Fruit fly (Drosophila melanogaster) whole organism, embryonic: ENCODE measurements around the gene CG44261.

Experiments used
- Ada2b ChIP-seq: fragments of 200-800 bp; sonication (Bioruptor generic); IDR thresholded peaks from 2 replicates; pipeline ENCODE4 v1.3.6; 2022; ENCODE audit warnings: missing biosample characterization, missing genetic modification characterization
- Blimp-1 ChIP-seq: fragments of 200-800 bp; sonication (Bioruptor generic); optimal IDR thresholded peaks from 3 replicates; lab custom pipeline; 2018; ENCODE audit warnings: missing biosample characterization, missing genetic modification characterization, mild to moderate bottlenecking, moderate library complexity, missing genetic modification reagents
- CG11504 ChIP-seq: fragments of 200-800 bp; sonication (Bioruptor generic); optimal IDR thresholded peaks from 3 replicates; lab custom pipeline; 2019; ENCODE audit warnings: missing biosample characterization, mild to moderate bottlenecking, missing genetic modification characterization, moderate library complexity
- CG13624 ChIP-seq: fragments of 200-800 bp; sonication (Bioruptor generic); optimal IDR thresholded peaks from 2 replicates; lab custom pipeline; 2016; ENCODE audit warnings: missing biosample characterization, missing genetic modification characterization
- CG13775 ChIP-seq: fragments of 200-800 bp; sonication (Bioruptor generic); optimal IDR thresholded peaks from 3 replicates; lab custom pipeline; 2017; ENCODE audit warnings: missing biosample characterization, mild to moderate bottlenecking, missing genetic modification characterization
- CG14441 ChIP-seq: fragments of 200-800 bp; sonication (Bioruptor generic); IDR thresholded peaks from 2 replicates; pipeline ENCODE4 v1.3.6; 2022; ENCODE audit warnings: missing biosample characterization, missing genetic modification characterization
- CG1603 ChIP-seq: fragments of 200-800 bp; sonication (Bioruptor generic); optimal IDR thresholded peaks from 2 replicates; lab custom pipeline; 2019; ENCODE audit warnings: missing biosample characterization, mild to moderate bottlenecking, missing genetic modification characterization, moderate library complexity
- CG17359 ChIP-seq: fragments of 200-800 bp; sonication (Bioruptor generic); optimal IDR thresholded peaks from 3 replicates; lab custom pipeline; 2018; ENCODE audit warnings: missing biosample characterization, mild to moderate bottlenecking, missing genetic modification characterization, moderate library complexity
- CG17568 ChIP-seq: fragments of 200-800 bp; sonication (Bioruptor generic); optimal IDR thresholded peaks from 2 replicates; lab custom pipeline; 2018; ENCODE audit warnings: missing biosample characterization, mild to moderate bottlenecking, missing genetic modification characterization, moderate library complexity
- CG18476 ChIP-seq: fragments of 200-800 bp; sonication (Bioruptor generic); optimal IDR thresholded peaks from 2 replicates; lab custom pipeline; 2016; ENCODE audit warnings: missing biosample characterization, mild to moderate bottlenecking, missing genetic modification characterization
- CG2129 ChIP-seq: fragments of 200-800 bp; sonication (Bioruptor generic); IDR thresholded peaks from 2 replicates; pipeline ENCODE4 v1.3.6; 2022; ENCODE audit warnings: missing biosample characterization, missing genetic modification characterization; ENCODE audit not compliant: partially characterized antibody
- CG30431 ChIP-seq: fragments of 200-800 bp; sonication (Bioruptor generic); optimal IDR thresholded peaks from 2 replicates; lab custom pipeline; 2017; ENCODE audit warnings: missing biosample characterization, missing genetic modification characterization
- CG31365 ChIP-seq: fragments of 200-800 bp; sonication (Bioruptor generic); optimal IDR thresholded peaks from 2 replicates; lab custom pipeline; 2018; ENCODE audit warnings: missing biosample characterization, mild to moderate bottlenecking, missing genetic modification characterization
- CG33213 ChIP-seq: fragments of 200-800 bp; sonication (Bioruptor generic); optimal IDR thresholded peaks from 3 replicates; lab custom pipeline; 2016; ENCODE audit warnings: missing biosample characterization, missing genetic modification characterization
- CG33557 ChIP-seq: fragments of 200-800 bp; sonication (Bioruptor generic); optimal IDR thresholded peaks from 2 replicates; lab custom pipeline; 2019; ENCODE audit warnings: missing biosample characterization, mild to moderate bottlenecking, missing genetic modification characterization, moderate library complexity
- CG3407 ChIP-seq: fragments of 200-800 bp; sonication (Bioruptor generic); optimal IDR thresholded peaks from 2 replicates; lab custom pipeline; 2018; ENCODE audit warnings: missing biosample characterization, mild to moderate bottlenecking, missing genetic modification characterization
- CG3995 ChIP-seq: fragments of 200-800 bp; sonication (Bioruptor generic); optimal IDR thresholded peaks from 3 replicates; lab custom pipeline; 2016; ENCODE audit warnings: missing biosample characterization, missing genetic modification characterization
- CG4854 ChIP-seq: fragments of 200-800 bp; sonication (Bioruptor generic); optimal IDR thresholded peaks from 2 replicates; lab custom pipeline; 2016; ENCODE audit warnings: missing biosample characterization, missing genetic modification characterization, inconsistent platforms
- CG7745 ChIP-seq: fragments of 200-800 bp; sonication (Bioruptor generic); optimal IDR thresholded peaks from 2 replicates; lab custom pipeline; 2018; ENCODE audit warnings: missing biosample characterization, mild to moderate bottlenecking, missing genetic modification characterization, moderate library complexity
- CG9437 ChIP-seq: fragments of 200-800 bp; sonication (Bioruptor generic); optimal IDR thresholded peaks from 2 replicates; lab custom pipeline; 2018; ENCODE audit warnings: missing biosample characterization, mild to moderate bottlenecking, missing genetic modification characterization
- CrebB ChIP-seq: fragments of 200-800 bp; sonication (Bioruptor generic); optimal IDR thresholded peaks from 3 replicates; lab custom pipeline; 2018; ENCODE audit warnings: missing biosample characterization, mild to moderate bottlenecking, missing genetic modification characterization
- Dad ChIP-seq: fragments of 200-800 bp; sonication (Bioruptor generic); optimal IDR thresholded peaks from 3 replicates; lab custom pipeline; 2016; ENCODE audit warnings: missing biosample characterization, missing genetic modification characterization
- Dp ChIP-seq: fragments of 200-800 bp; sonication (Bioruptor generic); optimal IDR thresholded peaks from 2 replicates; lab custom pipeline; 2018; ENCODE audit warnings: missing biosample characterization, mild to moderate bottlenecking, missing genetic modification characterization, moderate library complexity
- E2f1 ChIP-seq: fragments of 200-800 bp; sonication (Bioruptor generic); IDR thresholded peaks from 2 replicates; pipeline ENCODE4 v1.3.6; 2022; ENCODE audit warnings: missing biosample characterization, missing genetic modification characterization
- ERR ChIP-seq: fragments of 200-800 bp; sonication (Bioruptor generic); optimal IDR thresholded peaks from 2 replicates; lab custom pipeline; 2016; ENCODE audit warnings: missing biosample characterization, missing genetic modification characterization
- Kr ChIP-seq: fragments of 200-800 bp; sonication (Bioruptor generic); optimal IDR thresholded peaks from 2 replicates; lab custom pipeline; 2017; ENCODE audit warnings: missing biosample characterization, mild to moderate bottlenecking, missing genetic modification characterization
- Lpt ChIP-seq: fragments of >200 bp; optimal IDR thresholded peaks from 2 replicates; lab custom pipeline; 2018; ENCODE audit warnings: missing biosample characterization, missing genetic modification characterization
- MBD-R2 ChIP-seq: fragments of 200-800 bp; sonication (Bioruptor generic); IDR thresholded peaks from 2 replicates; pipeline ENCODE4 v1.3.6; 2022; ENCODE audit warnings: missing biosample characterization, missing genetic modification characterization
- Max ChIP-seq: fragments of 200-800 bp; sonication (Bioruptor generic); optimal IDR thresholded peaks from 2 replicates; lab custom pipeline; 2016; ENCODE audit warnings: missing biosample characterization, mild to moderate bottlenecking, missing genetic modification characterization
- Nf-YA ChIP-seq: fragments of 200-800 bp; sonication (Bioruptor generic); IDR thresholded peaks from 2 replicates; pipeline ENCODE4 v1.3.6; 2022; ENCODE audit warnings: missing biosample characterization, missing genetic modification characterization
- Poxn ChIP-seq: fragments of 200-800 bp; sonication (Bioruptor generic); IDR thresholded peaks from 2 replicates; pipeline ENCODE4 v1.3.6; 2022; ENCODE audit warnings: missing biosample characterization, missing genetic modification characterization
- Rx ChIP-seq: fragments of 200-800 bp; sonication (Bioruptor generic); IDR thresholded peaks from 2 replicates; pipeline ENCODE4 v1.3.6; 2022; ENCODE audit warnings: missing biosample characterization, missing genetic modification characterization
- cg ChIP-seq: fragments of 200-800 bp; sonication (Bioruptor generic); optimal IDR thresholded peaks from 3 replicates; lab custom pipeline; 2019; ENCODE audit warnings: missing biosample characterization, mild to moderate bottlenecking, missing genetic modification characterization, moderate library complexity
- dimm ChIP-seq: fragments of 200-800 bp; sonication (Bioruptor generic); IDR thresholded peaks from 2 replicates; pipeline ENCODE4 v1.3.6; 2022; ENCODE audit warnings: missing biosample characterization, missing genetic modification characterization
- dmrt11E ChIP-seq: fragments of 200-800 bp; sonication (Bioruptor generic); optimal IDR thresholded peaks from 3 replicates; lab custom pipeline; 2018; ENCODE audit warnings: missing biosample characterization, mild to moderate bottlenecking, missing genetic modification characterization, moderate library complexity
- fru ChIP-seq: fragments of >200 bp; optimal IDR thresholded peaks from 2 replicates; lab custom pipeline; 2017
- hkb ChIP-seq, 2 experiments: fragments of 200-800 bp in 1 of 2; fragments of >200 bp in 1 of 2; sonication (Bioruptor generic) in 1 of 2; IDR thresholded peaks in 1 of 2; optimal IDR thresholded peaks in 1 of 2; 2 replicates each; pipeline versions ENCODE4 v1.3.6 to Lab custom; 2017 to 2022; ENCODE audit warnings: missing biosample characterization in 1 of 2, missing genetic modification characterization in 1 of 2
- ken ChIP-seq: fragments of 200-800 bp; sonication (Bioruptor generic); IDR thresholded peaks from 3 replicates; pipeline ENCODE4 v1.3.6; 2022; ENCODE audit warnings: missing biosample characterization, missing genetic modification characterization
- lilli ChIP-seq: fragments of 200-800 bp; sonication (Bioruptor generic); optimal IDR thresholded peaks from 3 replicates; lab custom pipeline; 2016; ENCODE audit warnings: missing biosample characterization, missing genetic modification characterization
- lov ChIP-seq, 2 experiments: fragments of 200-800 bp in 1 of 2; fragments of >200 bp in 1 of 2; sonication (Bioruptor generic) in 1 of 2; IDR thresholded peaks in 1 of 2; optimal IDR thresholded peaks in 1 of 2; 2 replicates in 1 of 2; 3 replicates in 1 of 2; pipeline versions ENCODE4 v1.3.6 to Lab custom; 2017 to 2022; ENCODE audit warnings: missing biosample characterization in 1 of 2, missing genetic modification characterization in 1 of 2
- luna ChIP-seq: fragments of 200-800 bp; sonication (Bioruptor generic); optimal IDR thresholded peaks from 2 replicates; lab custom pipeline; 2016; ENCODE audit warnings: missing biosample characterization, missing genetic modification characterization
- pfk ChIP-seq: fragments of 200-800 bp; sonication (Bioruptor generic); optimal IDR thresholded peaks from 2 replicates; lab custom pipeline; 2018; ENCODE audit warnings: missing biosample characterization, mild to moderate bottlenecking, missing genetic modification characterization, moderate library complexity
- pho ChIP-seq: fragments of 200-800 bp; sonication (Bioruptor generic); optimal IDR thresholded peaks from 2 replicates; lab custom pipeline; 2016; ENCODE audit warnings: missing biosample characterization, missing genetic modification characterization
- pita ChIP-seq: fragments of 200-800 bp; sonication (Bioruptor generic); optimal IDR thresholded peaks from 2 replicates; lab custom pipeline; 2017; ENCODE audit warnings: missing biosample characterization, mild to moderate bottlenecking, missing genetic modification characterization
- pum ChIP-seq: fragments of 200-800 bp; sonication (Bioruptor generic); optimal IDR thresholded peaks from 2 replicates; lab custom pipeline; 2016; ENCODE audit warnings: missing biosample characterization, missing genetic modification characterization
- ro ChIP-seq: fragments of 200-800 bp; sonication (Bioruptor generic); IDR thresholded peaks from 2 replicates; pipeline ENCODE4 v1.3.6; 2022; ENCODE audit warnings: missing biosample characterization, missing genetic modification characterization
- sob ChIP-seq: fragments of 200-800 bp; sonication (Bioruptor generic); IDR thresholded peaks from 2 replicates; pipeline ENCODE4 v1.3.6; 2022; ENCODE audit warnings: missing biosample characterization, missing genetic modification characterization
- sqz ChIP-seq: fragments of 200-800 bp; sonication (Bioruptor generic); optimal IDR thresholded peaks from 3 replicates; lab custom pipeline; 2018; ENCODE audit warnings: missing biosample characterization, mild to moderate bottlenecking, missing genetic modification characterization
- sr ChIP-seq: fragments of 200-800 bp; sonication (Bioruptor generic); IDR thresholded peaks from 3 replicates; pipeline ENCODE4 v1.3.6; 2022; ENCODE audit warnings: missing biosample characterization, missing genetic modification characterization
- tgo ChIP-seq: fragments of 200-800 bp; sonication (Bioruptor generic); IDR thresholded peaks from 3 replicates; pipeline ENCODE4 v1.3.6; 2022; ENCODE audit warnings: missing biosample characterization, missing genetic modification characterization
- tx ChIP-seq: fragments of 200-800 bp; sonication (Bioruptor generic); optimal IDR thresholded peaks from 2 replicates; lab custom pipeline; 2016; ENCODE audit warnings: missing biosample characterization, missing genetic modification characterization
- z ChIP-seq: fragments of 200-800 bp; sonication (Bioruptor generic); IDR thresholded peaks from 3 replicates; pipeline ENCODE4 v1.3.6; 2022; ENCODE audit warnings: missing biosample characterization, missing genetic modification characterization

The CG44261 gene

dm6 chr3R:9419300-9419652, 11.3 kb upstream of the CG44261 start (continued):
- TF ChIP-seq CG18476 (GFP tag; lab: Kevin White, UChicago): no peak
- no peak for TF ChIP-seq z (GFP tag; lab: Robert Waterston, UW)
- TF ChIP-seq CG4854: no peak
- TF ChIP-seq CG2129 (GFP tag; lab: Robert Waterston, UW): no peak
- TF ChIP-seq tgo (GFP tag; lab: Robert Waterston, UW): no peak
- no peak for TF ChIP-seq CG33213 (GFP tag; lab: Kevin White, UChicago)
- TF ChIP-seq luna (GFP tag; lab: Kevin White, UChicago): no peak
- TF ChIP-seq CG17568 (GFP tag; lab: Kevin White, UChicago): no peak
- no peak for TF ChIP-seq MBD-R2 (GFP tag; lab: Robert Waterston, UW)
- no peak for TF ChIP-seq hkb (optimal IDR thresholded peaks at IDR 0.05; lab: Kevin White, UChicago)
- no peak for TF ChIP-seq hkb (GFP tag; IDR thresholded peaks at IDR 0.05; lab: Robert Waterston, UW)
- TF ChIP-seq Poxn (GFP tag; lab: Robert Waterston, UW): no peak
- TF ChIP-seq sob (GFP tag; lab: Robert Waterston, UW): no peak
- no peak for TF ChIP-seq pum (GFP tag; lab: Kevin White, UChicago)
- TF ChIP-seq Nf-YA (GFP tag; lab: Robert Waterston, UW): no peak
- no peak for TF ChIP-seq CG3407
- TF ChIP-seq CG13775 (GFP tag; lab: Kevin White, UChicago): no peak
- no peak for TF ChIP-seq ro (GFP tag; lab: Robert Waterston, UW)
- no peak for TF ChIP-seq CG1603
- TF ChIP-seq ERR (GFP tag; lab: Kevin White, UChicago): peak; percentile 22
- TF ChIP-seq CG33557 (GFP tag; lab: Kevin White, UChicago): no peak
- no peak for TF ChIP-seq CG14441 (GFP tag; lab: Robert Waterston, UW)
- TF ChIP-seq Dp (GFP tag; lab: Kevin White, UChicago): no peak
- peak; percentile 34 for TF ChIP-seq CG13624 (GFP tag; lab: Kevin White, UChicago)
- no peak for TF ChIP-seq Lpt (GFP tag; lab: Kevin White, UChicago)
- TF ChIP-seq sr: no peak
- no peak for TF ChIP-seq Dad
- no peak for TF ChIP-seq dimm (GFP tag; lab: Robert Waterston, UW)
- peak; percentile 94 for TF ChIP-seq cg (GFP tag; lab: Kevin White, UChicago)
- TF ChIP-seq CG11504: no peak
- TF ChIP-seq ken (GFP tag; lab: Robert Waterston, UW): no peak
- TF ChIP-seq lilli (GFP tag; lab: Kevin White, UChicago): peak; percentile 17
- no peak for TF ChIP-seq fru (lab: Kevin White, UChicago)
- peak; percentile 16 for TF ChIP-seq CrebB (tag; lab: Kevin White, UChicago)
- no peak for TF ChIP-seq lov (optimal IDR thresholded peaks at IDR 0.05; lab: Kevin White, UChicago)
- TF ChIP-seq lov (GFP tag; IDR thresholded peaks at IDR 0.05; lab: Robert Waterston, UW): no peak
- TF ChIP-seq CG9437: peak; percentile 68
- TF ChIP-seq E2f1: no peak
- TF ChIP-seq Blimp-1 (GFP tag; lab: Kevin White, UChicago): no peak
- TF ChIP-seq dmrt11E (tag; lab: Kevin White, UChicago): no peak
- TF ChIP-seq CG3995 (GFP tag; lab: Kevin White, UChicago): no peak
- TF ChIP-seq CG30431 (GFP tag; lab: Kevin White, UChicago): no peak
- peak; percentile 59 for TF ChIP-seq Max
- peak; percentile 2 for TF ChIP-seq pfk (GFP tag; lab: Kevin White, UChicago)
- TF ChIP-seq CG7745: peak; percentile 47
- peak; percentile 11 for TF ChIP-seq CG31365 (tag; lab: Kevin White, UChicago)
- no peak for TF ChIP-seq Ada2b (GFP tag; lab: Robert Waterston, UW)
- no peak for TF ChIP-seq tx (GFP tag; lab: Kevin White, UChicago)
- no peak for TF ChIP-seq Rx (GFP tag; lab: Robert Waterston, UW)
- TF ChIP-seq Kr (GFP tag; lab: Kevin White, UChicago): no peak
- TF ChIP-seq CG17359 (tag; lab: Kevin White, UChicago): no peak
- TF ChIP-seq pho (GFP tag; lab: Kevin White, UChicago): no peak
- no peak for TF ChIP-seq pita (GFP tag; lab: Kevin White, UChicago)
- peak; percentile 66 for TF ChIP-seq sqz (GFP tag; lab: Kevin White, UChicago)
